Worm (Caenorhabditis elegans) whole organism, L3 larva: ENCODE results near the gene twk-24.

Experiments
- egl-27 ChIP-seq: sonication (generic microtip); optimal IDR thresholded peaks from 4 replicates; lab custom pipeline; 2017; ENCODE audit warnings: missing biosample characterization, missing genetic modification reagents, missing genetic modification characterization
- fkh-2 ChIP-seq: fragments of 150-350 bp; optimal IDR thresholded peaks from 2 replicates; lab custom pipeline; 2014; ENCODE audit warnings: missing biosample characterization, missing genetic modification reagents, missing genetic modification characterization
- jun-1 ChIP-seq: fragments of 150-350 bp; optimal IDR thresholded peaks from 2 replicates; lab custom pipeline; 2014; ENCODE audit warnings: missing biosample characterization, missing genetic modification reagents, missing genetic modification characterization
- nhr-11 ChIP-seq: fragments of 150-350 bp; optimal IDR thresholded peaks from 2 replicates; lab custom pipeline; 2014; ENCODE audit warnings: missing biosample characterization, missing genetic modification characterization
- nhr-25 ChIP-seq: sonication (generic microtip); optimal IDR thresholded peaks from 2 replicates; lab custom pipeline; 2017; ENCODE audit warnings: missing biosample characterization, missing genetic modification characterization
- nhr-43 ChIP-seq: sonication (generic microtip); optimal IDR thresholded peaks from 2 replicates; lab custom pipeline; 2016; ENCODE audit warnings: mild to moderate bottlenecking, missing genetic modification characterization, missing compliant biosample characterization; ENCODE audit not compliant: poor library complexity, severe bottlenecking
- nhr-76 ChIP-seq: fragments of 150-350 bp; sonication (generic microtip); optimal IDR thresholded peaks from 5 replicates; lab custom pipeline; 2014; ENCODE audit warnings: missing biosample characterization, missing genetic modification characterization
- sea-2 ChIP-seq: fragments of 150-350 bp; sonication (generic microtip); optimal IDR thresholded peaks from 4 replicates; lab custom pipeline; 2014; ENCODE audit warnings: missing biosample characterization, missing genetic modification reagents, missing genetic modification characterization
- unc-39 ChIP-seq: sonication (generic microtip); optimal IDR thresholded peaks from 4 replicates; lab custom pipeline; 2017; ENCODE audit warnings: missing biosample characterization, missing genetic modification characterization
- unc-62 ChIP-seq: fragments of 150-350 bp; sonication (generic microtip); optimal IDR thresholded peaks from 4 replicates; lab custom pipeline; 2014; ENCODE audit warnings: missing biosample characterization, missing genetic modification reagents, missing genetic modification characterization
- ztf-11 ChIP-seq: fragments of 150-350 bp; optimal IDR thresholded peaks from 2 replicates; lab custom pipeline; 2014; ENCODE audit warnings: missing biosample characterization, missing genetic modification characterization

- TF ChIP-seq nhr-25 (no peak), sea-2 (GFP tag; lab: Kevin White, UChicago) (no peak), ztf-11 (tag; lab: Kevin White, UChicago) (no peak), jun-1 (no peak), unc-39 (tag; lab: Kevin White, UChicago) (no peak), unc-62 (no peak), fkh-2 (tag; lab: Kevin White, UChicago) (no peak), nhr-43 (tag; lab: Kevin White, UChicago) (no peak), nhr-11 (tag; lab: Kevin White, UChicago) (no peak), egl-27 (tag; lab: Kevin White, UChicago) (no peak), nhr-76 (no peak)
These were observed 16.9 kb downstream of the twk-24 start, which contains the start of gene lrx-1 for ce11 chrV:12252272-12252671.
